Worm (Caenorhabditis elegans) whole organism, L3 larva: ENCODE measurements around the gene vps-32.1.

Experiments
- R02D3.7 ChIP-seq: fragments of 150-350 bp; optimal IDR thresholded peaks from 2 replicates; lab custom pipeline; 2014; ENCODE audit warnings: missing biosample characterization, missing genetic modification characterization
- ama-1 ChIP-seq: fragments of 150-350 bp; optimal IDR thresholded peaks from 2 replicates; lab custom pipeline; 2018
- ceh-16 ChIP-seq: sonication (generic microtip); optimal IDR thresholded peaks from 2 replicates; lab custom pipeline; 2017; ENCODE audit warnings: missing biosample characterization, missing genetic modification characterization
- ceh-28 ChIP-seq: fragments of 150-350 bp; optimal IDR thresholded peaks from 2 replicates; lab custom pipeline; 2014; ENCODE audit warnings: missing biosample characterization, missing genetic modification reagents, missing genetic modification characterization
- ceh-82 ChIP-seq: fragments of 150-350 bp; optimal IDR thresholded peaks from 2 replicates; lab custom pipeline; 2014; ENCODE audit warnings: missing biosample characterization, missing genetic modification characterization
- daf-12 ChIP-seq: fragments of 150-350 bp; optimal IDR thresholded peaks from 2 replicates; lab custom pipeline; 2014; ENCODE audit warnings: missing biosample characterization, missing genetic modification reagents, missing genetic modification characterization
- egl-27 ChIP-seq: sonication (generic microtip); optimal IDR thresholded peaks from 4 replicates; lab custom pipeline; 2017; ENCODE audit warnings: missing biosample characterization, missing genetic modification reagents, missing genetic modification characterization
- egl-5 ChIP-seq: fragments of 150-350 bp; optimal IDR thresholded peaks from 2 replicates; lab custom pipeline; 2017; ENCODE audit warnings: missing biosample characterization, missing genetic modification reagents, missing genetic modification characterization, inconsistent platforms
- elt-2 ChIP-seq: sonication (generic microtip); optimal IDR thresholded peaks from 2 replicates; lab custom pipeline; 2016; ENCODE audit warnings: missing genetic modification reagents, mild to moderate bottlenecking, missing genetic modification characterization, missing compliant biosample characterization
- elt-3 ChIP-seq, 3 experiments: fragments of 150-350 bp in 1 of 3; sonication (generic microtip) in 2 of 3; optimal IDR thresholded peaks; 2 replicates in 2 of 3; 4 replicates in 1 of 3; lab custom pipeline; 2014 to 2017; ENCODE audit warnings: missing biosample characterization in 3 of 3, missing genetic modification characterization in 3 of 3
- eor-1 ChIP-seq, 2 experiments: fragments of 150-350 bp; optimal IDR thresholded peaks; 2 replicates each; lab custom pipeline; 2014 to 2018; ENCODE audit warnings: missing biosample characterization in 2 of 2, missing genetic modification characterization in 2 of 2
- fos-1 ChIP-seq: fragments of 150-350 bp; optimal IDR thresholded peaks from 2 replicates; lab custom pipeline; 2014; ENCODE audit warnings: missing biosample characterization, missing genetic modification characterization
- jun-1 ChIP-seq: fragments of 150-350 bp; optimal IDR thresholded peaks from 2 replicates; lab custom pipeline; 2014; ENCODE audit warnings: missing biosample characterization, missing genetic modification reagents, missing genetic modification characterization
- mdl-1 ChIP-seq: fragments of 150-350 bp; optimal IDR thresholded peaks from 2 replicates; lab custom pipeline; 2014; ENCODE audit warnings: missing biosample characterization, missing genetic modification characterization
- mml-1 ChIP-seq: fragments of 150-350 bp; sonication (generic microtip); optimal IDR thresholded peaks from 3 replicates; lab custom pipeline; 2014; ENCODE audit warnings: missing biosample characterization, missing genetic modification characterization
- nhr-23 ChIP-seq: fragments of 150-350 bp; optimal IDR thresholded peaks from 2 replicates; lab custom pipeline; 2014; ENCODE audit warnings: missing biosample characterization, missing genetic modification reagents, missing genetic modification characterization
- nhr-237 ChIP-seq: fragments of 150-350 bp; optimal IDR thresholded peaks from 2 replicates; lab custom pipeline; 2014; ENCODE audit warnings: missing biosample characterization, missing genetic modification characterization
- nhr-25 ChIP-seq: sonication (generic microtip); optimal IDR thresholded peaks from 2 replicates; lab custom pipeline; 2017; ENCODE audit warnings: missing biosample characterization, missing genetic modification characterization
- nhr-28 ChIP-seq: fragments of 150-350 bp; optimal IDR thresholded peaks from 2 replicates; lab custom pipeline; 2014; ENCODE audit warnings: missing biosample characterization, missing genetic modification characterization
- nhr-43 ChIP-seq: sonication (generic microtip); optimal IDR thresholded peaks from 2 replicates; lab custom pipeline; 2016; ENCODE audit warnings: mild to moderate bottlenecking, missing genetic modification characterization, missing compliant biosample characterization; ENCODE audit not compliant: poor library complexity, severe bottlenecking
- nhr-67 ChIP-seq: fragments of 150-350 bp; optimal IDR thresholded peaks from 2 replicates; lab custom pipeline; 2014; ENCODE audit warnings: missing biosample characterization, missing genetic modification characterization
- nhr-76 ChIP-seq: fragments of 150-350 bp; sonication (generic microtip); optimal IDR thresholded peaks from 5 replicates; lab custom pipeline; 2014; ENCODE audit warnings: missing biosample characterization, missing genetic modification characterization
- nhr-77 ChIP-seq: fragments of 150-350 bp; optimal IDR thresholded peaks from 2 replicates; lab custom pipeline; 2014; ENCODE audit warnings: missing biosample characterization, missing genetic modification characterization
- pha-4 ChIP-seq: fragments of 150-350 bp; optimal IDR thresholded peaks from 2 replicates; lab custom pipeline; 2014; ENCODE audit warnings: missing biosample characterization, missing genetic modification reagents, missing genetic modification characterization
- pqm-1 ChIP-seq: fragments of 150-350 bp; optimal IDR thresholded peaks from 2 replicates; lab custom pipeline; 2017; ENCODE audit warnings: missing biosample characterization, missing genetic modification characterization, inconsistent platforms
- sea-2 ChIP-seq: fragments of 150-350 bp; sonication (generic microtip); optimal IDR thresholded peaks from 4 replicates; lab custom pipeline; 2014; ENCODE audit warnings: missing biosample characterization, missing genetic modification reagents, missing genetic modification characterization
- skn-1 ChIP-seq: fragments of 150-350 bp; optimal IDR thresholded peaks from 2 replicates; lab custom pipeline; 2014; ENCODE audit warnings: missing biosample characterization, missing genetic modification characterization
- snpc-4 ChIP-seq: fragments of 150-350 bp; optimal IDR thresholded peaks from 2 replicates; lab custom pipeline; 2014; ENCODE audit warnings: missing biosample characterization, missing genetic modification characterization
- tbx-2 ChIP-seq: sonication (generic microtip); optimal IDR thresholded peaks from 2 replicates; lab custom pipeline; 2016; ENCODE audit warnings: mild to moderate bottlenecking, missing genetic modification characterization, missing compliant biosample characterization
- zag-1 ChIP-seq: fragments of 150-350 bp; optimal IDR thresholded peaks from 2 replicates; lab custom pipeline; 2014; ENCODE audit warnings: missing biosample characterization, missing genetic modification characterization
- ztf-11 ChIP-seq: fragments of 150-350 bp; optimal IDR thresholded peaks from 2 replicates; lab custom pipeline; 2014; ENCODE audit warnings: missing biosample characterization, missing genetic modification characterization
- ztf-4 ChIP-seq: fragments of 150-350 bp; optimal IDR thresholded peaks from 2 replicates; lab custom pipeline; 2014; ENCODE audit warnings: missing biosample characterization, missing genetic modification characterization

vps-32.1 gene

ce11 chrII:6589408-6589807 is at the start of gene vps-32.1:
Gene vps-32.1 (plus strand): TSS chrII:6589708.
- TF ChIP-seq mdl-1 (tag; lab: Kevin White, UChicago), result no peak
- TF ChIP-seq pqm-1, result peak; percentile 49
- no peak for TF ChIP-seq ceh-82 (tag; lab: Kevin White, UChicago)
- peak; percentile 21 for TF ChIP-seq pha-4 (tag; lab: Kevin White, UChicago)
- TF ChIP-seq ztf-11, result no peak
- no peak for TF ChIP-seq egl-27 (tag; lab: Kevin White, UChicago)
- TF ChIP-seq tbx-2, result no peak
- TF ChIP-seq eor-1 (tag; optimal IDR thresholded peaks at IDR 0.05; lab: Kevin White, UChicago), result no peak
- TF ChIP-seq nhr-28 (tag; lab: Kevin White, UChicago), result no peak
- no peak for TF ChIP-seq nhr-76 (tag; lab: Kevin White, UChicago)
- TF ChIP-seq fos-1 (tag; lab: Kevin White, UChicago), result peak; percentile 19
- no peak for TF ChIP-seq nhr-77 (tag; lab: Kevin White, UChicago)
- no peak for TF ChIP-seq ztf-4 (tag; lab: Kevin White, UChicago)
- no peak for TF ChIP-seq nhr-43 (tag; lab: Kevin White, UChicago)
- TF ChIP-seq R02D3.7 (tag; lab: Kevin White, UChicago), result no peak

ce11 chrII:6544842-6545410 is 44.6 kb upstream of the vps-32.1 start, which contains the start of gene lron-15:
Gene lron-15 (minus strand): TSS chrII:6544892.
- no peak for TF ChIP-seq ceh-28
- TF ChIP-seq jun-1, result no peak
- TF ChIP-seq fos-1 (tag; lab: Kevin White, UChicago), result no peak
- TF ChIP-seq mdl-1 (tag; lab: Kevin White, UChicago), result no peak

ce11 chrII:6554677-6555076 is 34.8 kb upstream of the vps-32.1 start, which contains the start of gene wrn-1:
Gene wrn-1 (plus strand): TSS chrII:6554977.
- TF ChIP-seq fos-1 (tag; lab: Kevin White, UChicago), result no peak

- no peak for TF ChIP-seq daf-12 (tag; lab: Kevin White, UChicago)
- TF ChIP-seq R02D3.7 (tag; lab: Kevin White, UChicago), result no peak
- TF ChIP-seq zag-1 (tag; lab: Kevin White, UChicago), result no peak
- TF ChIP-seq elt-3 (tag; optimal IDR thresholded peaks at IDR 0.05; lab: Kevin White, UChicago), result no peak
- TF ChIP-seq nhr-25 (tag; lab: Kevin White, UChicago), result no peak
- TF ChIP-seq ztf-4 (tag; lab: Kevin White, UChicago), result no peak
- TF ChIP-seq ama-1 (lab: Kevin White, UChicago), result peak; percentile 43
- TF ChIP-seq pha-4 (tag; lab: Kevin White, UChicago), result peak; percentile 43
- no peak for TF ChIP-seq jun-1
- no peak for TF ChIP-seq nhr-28 (tag; lab: Kevin White, UChicago)
- TF ChIP-seq nhr-76 (tag; lab: Kevin White, UChicago), result no peak
- TF ChIP-seq ceh-82 (tag; lab: Kevin White, UChicago), result no peak
- TF ChIP-seq eor-1 (tag; optimal IDR thresholded peaks at IDR 0.05; lab: Kevin White, UChicago), result no peak
- TF ChIP-seq nhr-23, result no peak
- no peak for TF ChIP-seq egl-5 (tag; lab: Kevin White, UChicago)
- no peak for TF ChIP-seq snpc-4 (tag; lab: Kevin White, UChicago)
- no peak for TF ChIP-seq mml-1
Observed at ce11 chrII:6558887-6559286, 30.6 kb upstream of the vps-32.1 start.

ce11 chrII:6560291-6560690 is 29.2 kb upstream of the vps-32.1 start:
- TF ChIP-seq ceh-28 (no peak), ceh-82 (tag; lab: Kevin White, UChicago) (no peak), fos-1 (tag; lab: Kevin White, UChicago) (no peak), nhr-237 (tag; lab: Kevin White, UChicago) (no peak), elt-2 (tag; lab: Kevin White, UChicago) (no peak), sea-2 (no peak), nhr-23 (no peak), nhr-28 (tag; lab: Kevin White, UChicago) (no peak), ceh-16 (tag; lab: Kevin White, UChicago) (no peak), snpc-4 (tag; lab: Kevin White, UChicago) (no peak), pqm-1 (no peak), skn-1 (no peak), nhr-67 (tag; lab: Kevin White, UChicago) (no peak), pha-4 (tag; lab: Kevin White, UChicago) (no peak)
- TF ChIP-seq, all 47 proteins: peak for 0
